Worm (Caenorhabditis elegans) whole organism, young adult: ENCODE data around the gene idpp-7.
"Not testable (repeated sequence)": the region's sequence is repeated elsewhere in the genome, so short reads cannot be mapped to it uniquely, and the experiment has no call there.

Experiments used
- F57A8.1 ChIP-seq: fragments of 200-800 bp; sonication (Bioruptor generic); optimal IDR thresholded peaks from 2 replicates; lab custom pipeline; 2018; ENCODE audit warnings: mild to moderate bottlenecking, missing genetic modification characterization, moderate library complexity, missing compliant biosample characterization
- T07F8.4 ChIP-seq: sonication (generic microtip); optimal IDR thresholded peaks from 2 replicates; lab custom pipeline; 2016; ENCODE audit warnings: mild to moderate bottlenecking, missing genetic modification characterization, moderate library complexity, missing compliant biosample characterization
- ekl-4 ChIP-seq: fragments of 200-800 bp; sonication (Bioruptor generic); IDR thresholded peaks from 2 replicates; pipeline ENCODE4 v1.3.6; 2022; ENCODE audit warnings: missing genetic modification reagents, missing genetic modification characterization, missing compliant biosample characterization
- fkh-3 ChIP-seq: sonication (generic microtip); optimal IDR thresholded peaks from 2 replicates; lab custom pipeline; 2016; ENCODE audit warnings: mild to moderate bottlenecking, missing genetic modification characterization, missing compliant biosample characterization
- lin-54 ChIP-seq: fragments of 200-800 bp; sonication (Bioruptor generic); optimal IDR thresholded peaks from 2 replicates; lab custom pipeline; 2018; ENCODE audit warnings: mild to moderate bottlenecking, missing genetic modification characterization, missing compliant biosample characterization
- nfya-1 ChIP-seq: sonication (generic microtip); optimal IDR thresholded peaks from 2 replicates; lab custom pipeline; 2017; ENCODE audit warnings: antibody characterized with exemption, missing compliant biosample characterization, missing genetic modification characterization, borderline replicate concordance; ENCODE audit not compliant: insufficient read depth
- nhr-27 ChIP-seq: fragments of 200-800 bp; sonication (Bioruptor generic); optimal IDR thresholded peaks from 2 replicates; lab custom pipeline; 2018; ENCODE audit warnings: mild to moderate bottlenecking, missing genetic modification characterization, moderate library complexity, missing compliant biosample characterization
- nhr-90 ChIP-seq: sonication (generic microtip); optimal IDR thresholded peaks from 2 replicates; lab custom pipeline; 2016; ENCODE audit warnings: missing genotype, mild to moderate bottlenecking, missing genetic modification characterization, missing compliant biosample characterization
- pha-4 ChIP-seq: fragments of 150-350 bp; sonication (generic microtip); optimal IDR thresholded peaks from 2 replicates; lab custom pipeline; 2014; ENCODE audit warnings: missing biosample characterization, missing genetic modification reagents, missing genetic modification characterization
- rcor-1 ChIP-seq: fragments of 200-800 bp; sonication (Bioruptor generic); IDR thresholded peaks from 2 replicates; pipeline ENCODE4 v1.3.6; 2022; ENCODE audit warnings: missing genetic modification reagents, missing genetic modification characterization, missing compliant biosample characterization
- sdz-38 ChIP-seq: sonication (generic microtip); optimal IDR thresholded peaks from 2 replicates; lab custom pipeline; 2016; ENCODE audit warnings: missing genotype, missing genetic modification characterization, missing compliant biosample characterization
- snpc-1.3 ChIP-seq: sonication (generic microtip); optimal IDR thresholded peaks from 2 replicates; lab custom pipeline; 2017; ENCODE audit warnings: missing genetic modification characterization, mild to moderate bottlenecking, missing compliant biosample characterization, antibody characterized with exemption, moderate library complexity, missing genotype, missing genetic modification reagents; ENCODE audit not compliant: insufficient read depth
- tbx-9 ChIP-seq: sonication (generic microtip); optimal IDR thresholded peaks from 2 replicates; lab custom pipeline; 2016; ENCODE audit warnings: borderline replicate concordance, missing genetic modification characterization, inconsistent platforms, missing compliant biosample characterization
- tlf-1 ChIP-seq: fragments of 200-800 bp; sonication (Bioruptor generic); optimal IDR thresholded peaks from 2 replicates; lab custom pipeline; 2018; ENCODE audit warnings: mild to moderate bottlenecking, missing genetic modification characterization, missing compliant biosample characterization

DNA sequence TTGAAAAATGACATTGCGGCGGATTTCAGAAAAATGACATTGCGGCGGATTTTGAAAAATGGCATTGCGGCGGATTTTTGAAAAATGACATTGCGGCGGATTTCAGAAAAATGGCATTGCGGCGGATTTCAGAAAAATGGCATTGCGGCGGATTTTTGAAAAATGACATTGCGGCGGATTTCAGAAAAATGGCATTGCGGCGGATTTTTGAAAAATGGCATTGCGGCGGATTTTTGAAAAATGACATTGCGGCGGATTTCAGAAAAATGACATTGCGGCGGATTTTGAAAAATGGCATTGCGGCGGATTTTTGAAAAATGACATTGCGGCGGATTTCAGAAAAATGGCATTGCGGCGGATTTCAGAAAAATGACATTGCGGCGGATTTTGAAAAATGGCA is 10.9 kb downstream of the idpp-7 start:
- not testable (repeated sequence) for TF ChIP-seq pha-4 (tag; lab: Kevin White, UChicago); tlf-1 (GFP tag; lab: Kevin White, UChicago); ekl-4 (GFP tag; lab: Robert Waterston, UW); sdz-38 (tag; lab: Kevin White, UChicago); nhr-27 (tag; lab: Kevin White, UChicago); rcor-1 (GFP tag; lab: Robert Waterston, UW); snpc-1.3 (tag; lab: Kevin White, UChicago); T07F8.4 (tag; lab: Kevin White, UChicago); fkh-3 (tag; lab: Kevin White, UChicago); lin-54 (GFP tag; lab: Kevin White, UChicago); nfya-1 (tag; lab: Kevin White, UChicago); F57A8.1 (GFP tag; lab: Kevin White, UChicago); nhr-90 (tag; lab: Kevin White, UChicago); tbx-9 (tag; lab: Kevin White, UChicago)
